Worm (Caenorhabditis elegans): ENCODE measurements around the gene Y66D12A.1.

Y66D12A.1 gene

ce11 chrIII:11616446-11616845 lies 8.5 kb downstream of the Y66D12A.1 start, which contains the start of gene ceh-91:
ceh-91 (plus strand) TSS chrIII:11616746.
- TF ChIP-seq gmeb-2 (tag; optimal IDR thresholded peaks at IDR 0.05) = no peak
- TF ChIP-seq ceh-31 (tag; optimal IDR thresholded peaks at IDR 0.05) = no peak
- no peak for TF ChIP-seq ceh-45 (GFP tag; IDR thresholded peaks at IDR 0.05)
- TF ChIP-seq ceh-6 (GFP tag; optimal IDR thresholded peaks at IDR 0.05) = no peak
- TF ChIP-seq ceh-2 (tag; optimal IDR thresholded peaks at IDR 0.05) = no peak
- TF ChIP-seq elt-2 (tag; optimal IDR thresholded peaks at IDR 0.05) = no peak
- TF ChIP-seq nfya-1 (tag; optimal IDR thresholded peaks at IDR 0.05) = no peak
- TF ChIP-seq ttx-3 (tag; optimal IDR thresholded peaks at IDR 0.05) = no peak
- no peak for TF ChIP-seq madf-2 (tag; optimal IDR thresholded peaks at IDR 0.05)
- no peak for TF ChIP-seq dve-1 (tag; optimal IDR thresholded peaks at IDR 0.05)
- no peak for TF ChIP-seq pqm-1 (tag; optimal IDR thresholded peaks at IDR 0.05)
- no peak for TF ChIP-seq elt-4 (tag; optimal IDR thresholded peaks at IDR 0.05)
- TF ChIP-seq nhr-11 (tag; optimal IDR thresholded peaks at IDR 0.05) = no peak
- no peak for TF ChIP-seq fkh-6 (tag; optimal IDR thresholded peaks at IDR 0.05)
- no peak for TF ChIP-seq sdc-2 (tag; optimal IDR thresholded peaks at IDR 0.05)
- TF ChIP-seq pros-1 (tag; optimal IDR thresholded peaks at IDR 0.05) = no peak
- no peak for TF ChIP-seq syd-9 (tag; optimal IDR thresholded peaks at IDR 0.05)
- no peak for TF ChIP-seq ceh-19 (GFP tag; optimal IDR thresholded peaks at IDR 0.05)
- TF ChIP-seq ceh-22 (tag; optimal IDR thresholded peaks at IDR 0.05) = no peak

DNA sequence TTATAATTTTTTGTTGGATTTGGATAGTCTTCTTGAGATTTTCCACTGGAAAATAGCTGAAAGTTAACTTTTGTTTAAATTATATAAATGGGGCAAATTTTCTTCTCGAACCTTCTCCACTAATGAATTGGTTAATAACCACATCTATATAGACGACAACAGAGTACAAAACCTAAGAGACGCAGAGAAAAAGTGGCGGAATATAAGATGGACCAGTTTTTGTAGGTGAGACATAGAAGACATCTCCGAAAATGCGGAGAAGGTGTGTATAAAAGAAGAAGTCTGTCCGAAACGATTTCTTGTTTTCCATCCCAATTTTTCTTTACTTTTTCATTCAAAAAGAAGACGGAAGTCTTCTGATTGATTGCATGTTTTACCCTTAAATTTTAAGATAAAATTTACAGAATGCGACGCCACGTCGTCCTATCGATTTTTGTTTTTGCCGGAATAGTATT lies 16.9 kb downstream of the Y66D12A.1 start, which contains the start of gene gly-8:
Gene gly-8, plus strand, starts transcription at position 405 of the 455 bp plus-strand sequence.
- TF ChIP-seq pros-1 (tag; optimal IDR thresholded peaks at IDR 0.05) = no peak
- no peak for TF ChIP-seq fax-1 (tag; optimal IDR thresholded peaks at IDR 0.05)
- TF ChIP-seq ceh-2 (tag; optimal IDR thresholded peaks at IDR 0.05) = no peak
- TF ChIP-seq unc-3 (GFP tag; conservative IDR thresholded peaks at IDR 0.05) = no peak
- TF ChIP-seq unc-3 (tag; optimal IDR thresholded peaks at IDR 0.05) = no peak
- no peak for TF ChIP-seq dmd-4 (tag; optimal IDR thresholded peaks at IDR 0.05; ENCODE audit: borderline replicate concordance)
- no peak for TF ChIP-seq nfya-1 (tag; optimal IDR thresholded peaks at IDR 0.05)
- TF ChIP-seq ceh-34 (tag; optimal IDR thresholded peaks at IDR 0.05) = no peak
- no peak for TF ChIP-seq pha-2 (tag; optimal IDR thresholded peaks at IDR 0.05)
- TF ChIP-seq hlh-6 (tag; optimal IDR thresholded peaks at IDR 0.05) = no peak
- no peak for TF ChIP-seq ets-4 (tag; optimal IDR thresholded peaks at IDR 0.05)
- no peak for TF ChIP-seq C08G9.2 (tag; optimal IDR thresholded peaks at IDR 0.05)
- TF ChIP-seq unc-55 (GFP tag; optimal IDR thresholded peaks at IDR 0.05) = no peak
- TF ChIP-seq K09A11.1 (tag; optimal IDR thresholded peaks at IDR 0.05; ENCODE audit: insufficient read depth) = no peak
- no peak for TF ChIP-seq hlh-8 (tag; optimal IDR thresholded peaks at IDR 0.05)
- TF ChIP-seq ceh-18 (tag; optimal IDR thresholded peaks at IDR 0.05) = no peak
- TF ChIP-seq fkh-6 (tag; optimal IDR thresholded peaks at IDR 0.05) = no peak
- no peak for TF ChIP-seq ceh-24 (tag; optimal IDR thresholded peaks at IDR 0.05)
- no peak for TF ChIP-seq ceh-48 (tag; optimal IDR thresholded peaks at IDR 0.05)

DNA sequence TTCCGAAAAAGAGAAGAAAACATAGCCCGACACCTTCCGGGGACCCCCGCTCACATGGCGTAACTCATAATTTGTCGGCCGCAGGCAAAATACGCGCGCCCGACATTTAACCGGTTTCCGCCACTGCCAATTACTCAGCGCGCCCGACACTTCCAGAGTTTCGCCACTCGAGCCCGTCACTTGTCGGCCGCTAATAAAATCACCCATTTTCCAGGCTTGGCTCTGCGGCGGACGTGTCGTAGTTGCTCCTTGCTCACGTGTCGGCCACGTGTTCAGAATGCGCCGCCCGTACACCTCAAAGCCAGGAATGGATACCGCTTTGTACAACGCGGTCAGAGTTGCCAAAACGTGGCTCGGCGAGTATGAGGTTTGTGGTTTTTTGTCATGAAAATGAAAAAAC lies 19.7 kb downstream of the Y66D12A.1 start:
- TF ChIP-seq mec-3 (tag; optimal IDR thresholded peaks at IDR 0.05; ENCODE audit: borderline replicate concordance) (peak; percentile 30), ceh-45 (GFP tag; IDR thresholded peaks at IDR 0.05) (no peak)

DNA sequence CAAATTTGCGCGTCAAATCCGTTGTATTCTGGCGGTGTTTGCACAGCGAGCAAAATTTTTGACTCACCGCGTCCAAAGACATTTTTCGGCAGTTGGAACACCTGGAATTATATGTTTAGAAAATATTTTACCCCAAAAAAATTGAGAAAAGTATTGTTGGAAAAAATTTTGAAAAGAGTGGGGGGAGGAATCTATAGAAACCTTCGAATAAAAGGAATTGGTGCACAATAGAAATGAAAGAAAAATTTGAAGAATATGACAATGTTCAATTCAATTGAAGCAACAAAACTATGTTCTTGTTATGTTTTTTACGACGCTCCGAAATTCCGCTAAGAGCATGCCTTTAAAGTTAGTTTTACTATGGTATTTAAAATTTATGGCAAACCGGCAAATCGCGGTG lies 21.4 kb downstream of the Y66D12A.1 start, which contains the start of gene Y66A7A.7:
Gene Y66A7A.7, minus strand, starts transcription at position 101 of the 400 bp plus-strand sequence.
- TF ChIP-seq ceh-24 (tag; optimal IDR thresholded peaks at IDR 0.05) (no peak), elt-4 (tag; optimal IDR thresholded peaks at IDR 0.05) (no peak), ceh-6 (GFP tag; optimal IDR thresholded peaks at IDR 0.05) (no peak), sox-4 (tag; optimal IDR thresholded peaks at IDR 0.05) (no peak), ama-1 (optimal IDR thresholded peaks at IDR 0.05) (no peak), fkh-6 (tag; optimal IDR thresholded peaks at IDR 0.05) (no peak), ceh-45 (GFP tag; IDR thresholded peaks at IDR 0.05) (no peak), unc-86 (tag; optimal IDR thresholded peaks at IDR 0.05) (no peak), ceh-30 (tag; optimal IDR thresholded peaks at IDR 0.05) (no peak), nfya-1 (tag; optimal IDR thresholded peaks at IDR 0.05) (no peak), ceh-14 (tag; optimal IDR thresholded peaks at IDR 0.05) (no peak), lin-11 (tag; optimal IDR thresholded peaks at IDR 0.05) (no peak), ceh-48 (tag; optimal IDR thresholded peaks at IDR 0.05) (no peak), madf-2 (tag; optimal IDR thresholded peaks at IDR 0.05) (no peak), ztf-16 (tag; optimal IDR thresholded peaks at IDR 0.05) (no peak), unc-3 (GFP tag; conservative IDR thresholded peaks at IDR 0.05) (no peak), unc-3 (tag; optimal IDR thresholded peaks at IDR 0.05) (no peak), dve-1 (tag; optimal IDR thresholded peaks at IDR 0.05) (no peak), unc-42 (tag; optimal IDR thresholded peaks at IDR 0.05) (no peak), hlh-6 (tag; optimal IDR thresholded peaks at IDR 0.05) (no peak)
